Worm (Caenorhabditis elegans): ENCODE data around the gene Y116A8C.469.
A peak's percentile ranks its signal among the peaks of the same experiment; 100 is the strongest.

DNA sequence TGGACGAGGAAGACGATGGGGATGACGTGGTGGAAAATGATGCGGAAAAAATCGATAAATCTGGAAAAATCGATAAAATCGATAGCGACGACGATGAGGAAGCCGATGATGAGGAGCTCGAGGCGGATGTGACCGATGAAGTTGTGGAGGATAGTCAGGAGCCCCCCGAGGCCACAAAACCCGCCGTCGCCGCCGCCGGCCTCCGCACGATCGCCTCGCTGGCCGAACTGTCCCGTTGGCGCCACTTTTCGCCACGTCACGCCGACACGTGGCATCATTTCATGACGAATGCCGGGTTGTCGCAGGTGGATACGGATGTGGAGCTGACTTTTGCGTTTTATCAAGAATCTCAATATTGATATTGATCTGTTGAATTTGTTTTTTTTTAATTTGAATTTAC, 44.7 kb upstream of the Y116A8C.469 start:
- TF ChIP-seq ref-1 (GFP tag; conservative IDR thresholded peaks at IDR 0.05) (no peak), flt-1 (GFP tag; IDR thresholded peaks at IDR 0.05) (no peak), T22C8.4 (GFP tag; IDR thresholded peaks at IDR 0.05) (peak; percentile 48; the same call in 1 of the 2 replicates), ztf-29 (GFP tag; IDR thresholded peaks at IDR 0.05) (no peak), cog-1 (tag; optimal IDR thresholded peaks at IDR 0.05) (no peak), tab-1 (GFP tag; IDR thresholded peaks at IDR 0.05) (no peak), med-1 (GFP tag; optimal IDR thresholded peaks at IDR 0.05; ENCODE audit: insufficient read depth) (no peak)
